Worm (Caenorhabditis elegans) whole organism, late embryonic: ENCODE data around the gene ZC443.4.

Source experiments
- ama-1 ChIP-seq: fragments of 150-350 bp; optimal IDR thresholded peaks from 2 replicates; lab custom pipeline; 2014
- ceh-18 ChIP-seq: sonication (generic microtip); optimal IDR thresholded peaks from 2 replicates; lab custom pipeline; 2016; ENCODE audit warnings: missing genetic modification characterization, missing compliant biosample characterization
- che-1 ChIP-seq: sonication (generic microtip); optimal IDR thresholded peaks from 2 replicates; lab custom pipeline; 2016; ENCODE audit warnings: mild to moderate bottlenecking, missing genetic modification characterization, missing compliant biosample characterization
- dmd-4 ChIP-seq: sonication (generic microtip); optimal IDR thresholded peaks from 2 replicates; lab custom pipeline; 2016; ENCODE audit warnings: borderline replicate concordance, missing genetic modification characterization, missing compliant biosample characterization
- fkh-10 ChIP-seq: fragments of 150-350 bp; optimal IDR thresholded peaks from 2 replicates; lab custom pipeline; 2014; ENCODE audit warnings: missing biosample characterization, missing genetic modification reagents, missing genetic modification characterization
- hlh-30 ChIP-seq: sonication (generic microtip); optimal IDR thresholded peaks from 2 replicates; lab custom pipeline; 2017; ENCODE audit warnings: antibody characterized with exemption, missing genetic modification characterization, missing compliant biosample characterization; ENCODE audit not compliant: insufficient read depth
- lim-6 ChIP-seq: sonication (generic microtip); optimal IDR thresholded peaks from 2 replicates; lab custom pipeline; 2016; ENCODE audit warnings: missing genetic modification characterization, missing compliant biosample characterization
- nfya-1 ChIP-seq: sonication (generic microtip); optimal IDR thresholded peaks from 2 replicates; lab custom pipeline; 2017; ENCODE audit warnings: missing genetic modification characterization, mild to moderate bottlenecking, missing compliant biosample characterization, antibody characterized with exemption, moderate library complexity
- nhr-11 ChIP-seq: fragments of 150-350 bp; optimal IDR thresholded peaks from 2 replicates; lab custom pipeline; 2014; ENCODE audit warnings: missing biosample characterization, missing genetic modification characterization
- pha-2 ChIP-seq: sonication (generic microtip); optimal IDR thresholded peaks from 2 replicates; lab custom pipeline; 2017; ENCODE audit warnings: mild to moderate bottlenecking, missing genetic modification characterization, missing compliant biosample characterization
- pqm-1 ChIP-seq: sonication (generic microtip); optimal IDR thresholded peaks from 2 replicates; lab custom pipeline; 2016; ENCODE audit warnings: missing genetic modification characterization, missing compliant biosample characterization
- tbx-7 ChIP-seq: sonication (generic microtip); optimal IDR thresholded peaks from 2 replicates; lab custom pipeline; 2016; ENCODE audit warnings: missing genotype, missing genetic modification characterization, missing compliant biosample characterization
- unc-55 ChIP-seq: sonication (generic microtip); optimal IDR thresholded peaks from 2 replicates; lab custom pipeline; 2017; ENCODE audit warnings: missing biosample characterization, missing genetic modification reagents, missing genetic modification characterization

ce11 chrV:12768946-12769345 is 50.7 kb downstream of the ZC443.4 start, which contains the start of gene srt-43:
- TF ChIP-seq ama-1 (no peak), lim-6 (tag; lab: Kevin White, UChicago) (no peak), pqm-1 (tag; lab: Kevin White, UChicago) (no peak), tbx-7 (tag; lab: Kevin White, UChicago) (no peak), nfya-1 (tag; lab: Kevin White, UChicago) (no peak), pha-2 (tag; lab: Kevin White, UChicago) (no peak), hlh-30 (tag; lab: Kevin White, UChicago) (no peak), ceh-18 (tag; lab: Kevin White, UChicago) (no peak), nhr-11 (tag; lab: Kevin White, UChicago) (no peak), unc-55 (GFP tag; lab: Kevin White, UChicago) (no peak), dmd-4 (no peak), fkh-10 (GFP tag; lab: Kevin White, UChicago) (no peak), che-1 (tag; lab: Kevin White, UChicago) (no peak)
